Worm (Caenorhabditis elegans) whole organism, early embryonic: ENCODE results near the gene srh-33.

Experiments used
- ceh-13 ChIP-seq: fragments of 200-800 bp; sonication (Bioruptor generic); optimal IDR thresholded peaks from 2 replicates; lab custom pipeline; 2018; ENCODE audit warnings: mild to moderate bottlenecking, missing genetic modification characterization, missing compliant biosample characterization
- hmg-4 ChIP-seq: fragments of 200-800 bp; sonication (Bioruptor generic); optimal IDR thresholded peaks from 2 replicates; lab custom pipeline; 2018; ENCODE audit warnings: mild to moderate bottlenecking, missing genetic modification characterization, missing compliant biosample characterization

- TF ChIP-seq ceh-13 (GFP tag; lab: Kevin White, UChicago) (no peak), hmg-4 (no peak)
Observed at ce11 chrV:392199-392678, 50.9 kb downstream of the srh-33 start, which contains the start of gene nhr-254.
